Fruit fly (Drosophila melanogaster) whole organism, wandering third instar larva: Measurements from ENCODE around the gene Muc30E.

ENCODE experiments used
- CG32264 ChIP-seq: fragments of 200-800 bp; sonication (Bioruptor generic); optimal IDR thresholded peaks from 2 replicates; lab custom pipeline; 2016; ENCODE audit warnings: missing biosample characterization, missing genetic modification characterization
- CrebA ChIP-seq: fragments of 200-800 bp; sonication (Bioruptor generic); optimal IDR thresholded peaks from 2 replicates; lab custom pipeline; 2016; ENCODE audit warnings: missing biosample characterization, mild to moderate bottlenecking, missing genetic modification characterization, borderline replicate concordance
- Dfd ChIP-seq: fragments of >200 bp; optimal IDR thresholded peaks from 2 replicates; lab custom pipeline; 2017; ENCODE audit warnings: missing biosample characterization, missing genetic modification characterization
- Dif ChIP-seq: fragments of 200-275, 200-300 bp; sonication (Bioruptor generic); optimal IDR thresholded peaks from 2 replicates; lab custom pipeline; 2018; ENCODE audit warnings: missing biosample characterization, missing genetic modification characterization; ENCODE audit not compliant: partially characterized antibody
- GATAd ChIP-seq: sonication (Bioruptor generic); optimal IDR thresholded peaks from 2 replicates; lab custom pipeline; 2016; ENCODE audit warnings: missing biosample characterization, missing genetic modification characterization
- HLH106 ChIP-seq: fragments of 200-800 bp; optimal IDR thresholded peaks from 3 replicates; lab custom pipeline; 2019; ENCODE audit warnings: missing biosample characterization, mild to moderate bottlenecking, missing genetic modification characterization, moderate library complexity
- Hr78 ChIP-seq: fragments of >200 bp; optimal IDR thresholded peaks from 2 replicates; lab custom pipeline; 2017; ENCODE audit warnings: missing biosample characterization, missing genetic modification characterization
- Mio ChIP-seq: sonication (Bioruptor generic); optimal IDR thresholded peaks from 2 replicates; lab custom pipeline; 2016; ENCODE audit warnings: missing biosample characterization, missing genetic modification characterization
- Myc ChIP-seq: fragments of >200 bp; optimal IDR thresholded peaks from 2 replicates; lab custom pipeline; 2017
- N ChIP-seq: fragments of >200 bp; optimal IDR thresholded peaks from 2 replicates; lab custom pipeline; 2018; ENCODE audit warnings: missing biosample characterization, missing external identifiers, missing genetic modification characterization
- OdsH ChIP-seq: fragments of 200-800 bp; sonication (Bioruptor generic); optimal IDR thresholded peaks from 2 replicates; lab custom pipeline; 2016; ENCODE audit warnings: missing biosample characterization, mild to moderate bottlenecking, missing genetic modification characterization
- Rel ChIP-seq, 2 experiments: fragments of 200-800 bp; sonication (Bioruptor generic) in 1 of 2; optimal IDR thresholded peaks; 2 replicates in 1 of 2; 3 replicates in 1 of 2; lab custom pipeline; 2016 to 2019; ENCODE audit warnings: mild to moderate bottlenecking in 2 of 2, missing biosample characterization in 2 of 2, missing genetic modification characterization in 2 of 2, moderate library complexity in 1 of 2
- Sp1 ChIP-seq: fragments of 200-800 bp; sonication (Bioruptor generic); optimal IDR thresholded peaks from 3 replicates; lab custom pipeline; 2019; ENCODE audit warnings: missing biosample characterization, mild to moderate bottlenecking, missing genetic modification characterization, moderate library complexity
- dl ChIP-seq, 2 experiments: fragments of 175-275, 200-275 bp in 1 of 2; fragments of 200-275 bp in 1 of 2; sonication (Bioruptor generic); optimal IDR thresholded peaks; lab custom pipeline; 2018; ENCODE audit warnings: mild to moderate bottlenecking in 2 of 2, missing biosample characterization in 2 of 2, missing genetic modification characterization in 2 of 2, moderate library complexity in 2 of 2; ENCODE audit not compliant: partially characterized antibody in 2 of 2, insufficient read depth in 1 of 2
- jim ChIP-seq: fragments of 175-275, 200-325 bp; sonication (Bioruptor generic); optimal IDR thresholded peaks from 2 replicates; lab custom pipeline; 2016; ENCODE audit warnings: missing biosample characterization, mild to moderate bottlenecking, missing genetic modification characterization
- lola ChIP-seq: fragments of >200 bp; optimal IDR thresholded peaks from 2 replicates; lab custom pipeline; 2017; ENCODE audit warnings: missing biosample characterization, missing genetic modification characterization
- sv ChIP-seq: fragments of 200-800 bp; sonication (Bioruptor generic); optimal IDR thresholded peaks from 3 replicates; lab custom pipeline; 2016; ENCODE audit warnings: missing biosample characterization, missing genetic modification characterization
- tai ChIP-seq: sonication (Bioruptor generic); optimal IDR thresholded peaks from 2 replicates; lab custom pipeline; 2016; ENCODE audit warnings: missing biosample characterization, missing genetic modification characterization
- usp ChIP-seq: fragments of >200 bp; optimal IDR thresholded peaks from 2 replicates; lab custom pipeline; 2017; ENCODE audit warnings: missing biosample characterization, missing genetic modification characterization

The Muc30E gene

DNA sequence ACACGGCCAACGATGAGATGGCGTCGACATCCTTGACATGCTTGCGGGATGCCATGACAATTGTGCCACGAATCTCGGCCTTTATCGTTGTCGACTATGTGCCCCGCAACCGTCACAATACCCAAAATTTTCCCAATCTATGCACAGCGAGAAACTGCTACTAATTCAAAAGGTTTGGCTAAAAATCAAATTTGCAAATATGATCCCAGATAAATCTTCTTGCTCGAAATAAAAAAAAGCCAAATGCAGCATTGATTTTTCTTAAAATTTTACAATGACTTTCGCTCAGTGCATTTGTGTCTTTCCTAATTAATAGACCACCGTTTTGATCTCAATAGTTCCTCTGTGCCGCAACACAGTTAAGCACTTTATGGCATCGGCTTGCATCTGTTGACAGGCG is 40.0 kb downstream of the Muc30E start:
- TF ChIP-seq GATAd (no peak), lola (GFP tag; lab: Kevin White, UChicago) (no peak), Mio (GFP tag; lab: Kevin White, UChicago) (no peak), N (GFP tag; lab: Kevin White, UChicago) (no peak), Rel (GFP tag; optimal IDR thresholded peaks at IDR 0.05; lab: Kevin White, UChicago) (no peak), Rel (tag; optimal IDR thresholded peaks at IDR 0.05; lab: Kevin White, UChicago) (no peak), usp (GFP tag; lab: Kevin White, UChicago) (no peak), CrebA (GFP tag; lab: Kevin White, UChicago) (no peak), Dif (GFP tag; lab: Kevin White, UChicago) (no peak), CG32264 (no peak)

DNA sequence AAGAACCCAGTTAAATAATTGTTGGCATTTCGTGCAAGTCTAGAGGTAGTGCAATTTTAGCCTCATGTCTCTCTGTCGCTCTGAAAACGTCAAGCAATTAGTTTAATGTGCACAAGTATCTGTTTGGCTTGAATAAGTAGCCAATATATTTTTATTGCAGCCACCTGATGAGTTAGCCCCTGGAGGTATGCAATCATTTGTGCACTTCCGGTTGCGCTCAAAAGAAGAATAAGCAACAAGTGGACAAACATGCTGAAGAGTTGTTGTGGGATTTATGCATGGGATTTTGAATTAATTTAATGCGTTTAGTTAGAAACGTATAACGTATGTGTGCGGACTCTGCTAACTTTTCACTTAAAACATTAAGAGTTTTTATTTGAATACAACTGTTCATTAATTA is 52.1 kb downstream of the Muc30E start:
- no peak for TF ChIP-seq lola (GFP tag; lab: Kevin White, UChicago)
- TF ChIP-seq OdsH (GFP tag; lab: Kevin White, UChicago), result no peak
- no peak for TF ChIP-seq sv (GFP tag; lab: Kevin White, UChicago)
- no peak for TF ChIP-seq dl (GFP tag; optimal IDR thresholded peaks at IDR 0.05; lab: Kevin White, UChicago; ENCODE audit: insufficient read depth in 1 of 2, partially characterized antibody in 2 of 2)
- no peak for TF ChIP-seq HLH106 (tag; lab: Kevin White, UChicago)
- TF ChIP-seq Hr78 (GFP tag; lab: Kevin White, UChicago), result no peak
- no peak for TF ChIP-seq Mio (GFP tag; lab: Kevin White, UChicago)
- TF ChIP-seq Sp1 (GFP tag; lab: Kevin White, UChicago), result no peak
- TF ChIP-seq Dfd (GFP tag; lab: Kevin White, UChicago), result no peak
- TF ChIP-seq jim (GFP tag; lab: Kevin White, UChicago), result no peak
- no peak for TF ChIP-seq Myc (lab: Kevin White, UChicago)
- no peak for TF ChIP-seq usp (GFP tag; lab: Kevin White, UChicago)
- no peak for TF ChIP-seq tai
